Fruit fly (Drosophila melanogaster) whole organism, adult: ENCODE measurements around the gene udt.

ENCODE experiments used
- CG11617 ChIP-seq: fragments of 200-800 bp; sonication (Bioruptor generic); optimal IDR thresholded peaks from 2 replicates; lab custom pipeline; 2017; ENCODE audit warnings: mild to moderate bottlenecking, missing biosample characterization, missing genetic modification reagents, missing genetic modification characterization
- CG12768 ChIP-seq: fragments of 200-800 bp; sonication (Bioruptor generic); optimal IDR thresholded peaks from 2 replicates; lab custom pipeline; 2017; ENCODE audit warnings: missing biosample characterization, missing genetic modification characterization, mild to moderate bottlenecking, moderate library complexity, missing genetic modification reagents
- CG14711 ChIP-seq: fragments of 200-800 bp; sonication (Bioruptor generic); optimal IDR thresholded peaks from 2 replicates; lab custom pipeline; 2018; ENCODE audit warnings: missing biosample characterization, mild to moderate bottlenecking, missing genetic modification characterization, moderate library complexity
- CG1620 ChIP-seq: fragments of 200-800 bp; sonication (Bioruptor generic); optimal IDR thresholded peaks from 2 replicates; lab custom pipeline; 2016; ENCODE audit warnings: missing biosample characterization, missing genetic modification characterization
- CG33017 ChIP-seq: fragments of 200-800 bp; sonication (Bioruptor generic); optimal IDR thresholded peaks from 2 replicates; lab custom pipeline; 2018; ENCODE audit warnings: missing biosample characterization, mild to moderate bottlenecking, missing genetic modification characterization, moderate library complexity
- CG5204 ChIP-seq: fragments of 200-800 bp; sonication (Bioruptor generic); optimal IDR thresholded peaks from 2 replicates; lab custom pipeline; 2016; ENCODE audit warnings: missing biosample characterization, missing genetic modification characterization
- CG7045 ChIP-seq: fragments of 200-800 bp; sonication (Bioruptor generic); optimal IDR thresholded peaks from 2 replicates; lab custom pipeline; 2017; ENCODE audit warnings: missing biosample characterization, mild to moderate bottlenecking, missing genetic modification characterization
- CG7101 ChIP-seq: fragments of 200-800 bp; sonication (Bioruptor generic); optimal IDR thresholded peaks from 2 replicates; lab custom pipeline; 2018; ENCODE audit warnings: missing biosample characterization, mild to moderate bottlenecking, missing genetic modification characterization, moderate library complexity
- Clk ChIP-seq: fragments of 200-800 bp; sonication (Bioruptor generic); optimal IDR thresholded peaks from 2 replicates; lab custom pipeline; 2017; ENCODE audit warnings: missing biosample characterization, missing genetic modification characterization
- Crg-1 ChIP-seq: fragments of 200-800 bp; sonication (Bioruptor generic); optimal IDR thresholded peaks from 2 replicates; lab custom pipeline; 2016; ENCODE audit warnings: missing biosample characterization, missing genetic modification characterization
- Hr96 ChIP-seq: fragments of 200-800 bp; sonication (Bioruptor generic); optimal IDR thresholded peaks from 2 replicates; lab custom pipeline; 2016; ENCODE audit warnings: missing biosample characterization, missing genetic modification characterization
- Mnt ChIP-seq: fragments of 200-800 bp; sonication (Bioruptor generic); optimal IDR thresholded peaks from 2 replicates; lab custom pipeline; 2016; ENCODE audit warnings: missing biosample characterization, mild to moderate bottlenecking, missing genetic modification characterization
- bab1 ChIP-seq: fragments of 200-800 bp; sonication (Bioruptor generic); optimal IDR thresholded peaks from 3 replicates; lab custom pipeline; 2019; ENCODE audit warnings: missing biosample characterization, mild to moderate bottlenecking, missing genetic modification characterization, moderate library complexity
- cic ChIP-seq: fragments of 200-800 bp; sonication (Bioruptor generic); optimal IDR thresholded peaks from 2 replicates; lab custom pipeline; 2017; ENCODE audit warnings: missing biosample characterization, mild to moderate bottlenecking, missing genetic modification characterization, moderate library complexity
- cnc ChIP-seq, 2 experiments: fragments of >200 bp; optimal IDR thresholded peaks; 2 replicates each; lab custom pipeline; 2017
- kay ChIP-seq: fragments of 200-800 bp; sonication (Bioruptor generic); peaks from one replicate; lab custom pipeline; 2016; ENCODE audit warnings: missing biosample characterization, missing genetic modification characterization, borderline replicate concordance
- ovo ChIP-seq: fragments of 200-800 bp; sonication (Bioruptor generic); optimal IDR thresholded peaks from 2 replicates; lab custom pipeline; 2016; ENCODE audit warnings: missing biosample characterization, missing genetic modification characterization
- pad ChIP-seq: fragments of 200-800 bp; sonication (Bioruptor generic); optimal IDR thresholded peaks from 3 replicates; lab custom pipeline; 2017; ENCODE audit warnings: missing biosample characterization, missing genetic modification characterization, mild to moderate bottlenecking, moderate library complexity, missing genetic modification reagents
- tj ChIP-seq: fragments of 200-800 bp; sonication (Bioruptor generic); optimal IDR thresholded peaks from 3 replicates; lab custom pipeline; 2017; ENCODE audit warnings: missing biosample characterization, mild to moderate bottlenecking, missing genetic modification characterization, moderate library complexity
- toe ChIP-seq: fragments of 200-800 bp; sonication (Bioruptor generic); optimal IDR thresholded peaks from 2 replicates; lab custom pipeline; 2016; ENCODE audit warnings: missing biosample characterization, missing genetic modification characterization

The udt gene

dm6 chr3R:23735648-23736047 lies 27.4 kb downstream of the udt start:
- TF ChIP-seq Clk (GFP tag; lab: Kevin White, UChicago) (no peak), CG7045 (GFP tag; lab: Kevin White, UChicago) (no peak), CG33017 (tag; lab: Kevin White, UChicago) (no peak)

dm6 chr3R:23734573-23735404 lies 28.3 kb downstream of the udt start:
- TF ChIP-seq cic, result no peak
- TF ChIP-seq CG7045 (GFP tag; lab: Kevin White, UChicago), result no peak
- no peak for TF ChIP-seq tj (GFP tag; lab: Kevin White, UChicago)
- TF ChIP-seq toe (GFP tag; lab: Kevin White, UChicago), result no peak
- no peak for TF ChIP-seq Clk (GFP tag; lab: Kevin White, UChicago)
- TF ChIP-seq ovo (GFP tag; lab: Kevin White, UChicago), result no peak
- TF ChIP-seq cnc (optimal IDR thresholded peaks at IDR 0.05; lab: Kevin White, UChicago), result no peak
- TF ChIP-seq Mnt (GFP tag; lab: Kevin White, UChicago), result no peak
- no peak for TF ChIP-seq CG7101 (tag; lab: Kevin White, UChicago)

- TF ChIP-seq CG7101 (tag; lab: Kevin White, UChicago) (no peak), CG11617 (GFP tag; lab: Kevin White, UChicago) (no peak), CG12768 (GFP tag; lab: Kevin White, UChicago) (no peak), tj (GFP tag; lab: Kevin White, UChicago) (no peak), CG33017 (tag; lab: Kevin White, UChicago) (no peak), CG1620 (no peak), Crg-1 (GFP tag; lab: Kevin White, UChicago) (no peak), Clk (GFP tag; lab: Kevin White, UChicago) (no peak), toe (GFP tag; lab: Kevin White, UChicago) (no peak), CG14711 (tag; lab: Kevin White, UChicago) (no peak)
Measured at dm6 chr3R:23733771-23734170, 29.3 kb downstream of the udt start.

dm6 chr3R:23732990-23733512 lies 30.0 kb downstream of the udt start, which contains the start of the genes Hmgcr and Rpn9:
Gene Hmgcr (plus strand): TSS chr3R:23733324.
Gene Rpn9 (minus strand): TSS chr3R:23733462.
- TF ChIP-seq Crg-1 (GFP tag; lab: Kevin White, UChicago) (peak; percentile 46), CG11617 (GFP tag; lab: Kevin White, UChicago) (peak; percentile 29), cnc (optimal IDR thresholded peaks at IDR 0.05; lab: Kevin White, UChicago) (no peak), CG33017 (tag; lab: Kevin White, UChicago) (peak; percentile 38), Hr96 (GFP tag; lab: Kevin White, UChicago) (no peak), bab1 (peak; percentile 68), toe (GFP tag; lab: Kevin White, UChicago) (no peak), CG14711 (tag; lab: Kevin White, UChicago) (peak; percentile 3), CG7045 (GFP tag; lab: Kevin White, UChicago) (no peak), CG7101 (tag; lab: Kevin White, UChicago) (no peak), CG12768 (GFP tag; lab: Kevin White, UChicago) (no peak), CG1620 (no peak), pad (GFP tag; lab: Kevin White, UChicago) (no peak), ovo (GFP tag; lab: Kevin White, UChicago) (no peak), Clk (GFP tag; lab: Kevin White, UChicago) (no peak), cic (peak; percentile 24), CG5204 (GFP tag; lab: Kevin White, UChicago) (no peak), kay (peak; percentile 99), Mnt (GFP tag; lab: Kevin White, UChicago) (peak; percentile 28), tj (GFP tag; lab: Kevin White, UChicago) (peak; percentile 29)

- TF ChIP-seq CG11617 (GFP tag; lab: Kevin White, UChicago) (no peak), CG7045 (GFP tag; lab: Kevin White, UChicago) (no peak), tj (GFP tag; lab: Kevin White, UChicago) (no peak), ovo (GFP tag; lab: Kevin White, UChicago) (no peak), CG33017 (tag; lab: Kevin White, UChicago) (no peak), cnc (optimal IDR thresholded peaks at IDR 0.05; lab: Kevin White, UChicago) (peak; percentile 83 to 97)
Measured at dm6 chr3R:23732533-23732932, 30.5 kb downstream of the udt start.

dm6 chr3R:23730472-23730801 lies 32.6 kb downstream of the udt start:
- no peak for TF ChIP-seq CG7101 (tag; lab: Kevin White, UChicago)
- TF ChIP-seq toe (GFP tag; lab: Kevin White, UChicago), result no peak
- TF ChIP-seq CG12768 (GFP tag; lab: Kevin White, UChicago), result no peak
- TF ChIP-seq CG5204 (GFP tag; lab: Kevin White, UChicago), result no peak
